Fruit fly (Drosophila melanogaster) whole organism, adult: ENCODE data around the gene Gk1.

Experiments used
- CG12768 ChIP-seq: fragments of 200-800 bp; sonication (Bioruptor generic); optimal IDR thresholded peaks from 2 replicates; lab custom pipeline; 2017; ENCODE audit warnings: missing biosample characterization, missing genetic modification characterization, mild to moderate bottlenecking, moderate library complexity, missing genetic modification reagents
- CG14711 ChIP-seq: fragments of 200-800 bp; sonication (Bioruptor generic); optimal IDR thresholded peaks from 2 replicates; lab custom pipeline; 2018; ENCODE audit warnings: missing biosample characterization, mild to moderate bottlenecking, missing genetic modification characterization, moderate library complexity
- CG33017 ChIP-seq: fragments of 200-800 bp; sonication (Bioruptor generic); optimal IDR thresholded peaks from 2 replicates; lab custom pipeline; 2018; ENCODE audit warnings: missing biosample characterization, mild to moderate bottlenecking, missing genetic modification characterization, moderate library complexity
- CG7101 ChIP-seq: fragments of 200-800 bp; sonication (Bioruptor generic); optimal IDR thresholded peaks from 2 replicates; lab custom pipeline; 2018; ENCODE audit warnings: missing biosample characterization, mild to moderate bottlenecking, missing genetic modification characterization, moderate library complexity
- Clk ChIP-seq: fragments of 200-800 bp; sonication (Bioruptor generic); optimal IDR thresholded peaks from 2 replicates; lab custom pipeline; 2017; ENCODE audit warnings: missing biosample characterization, missing genetic modification characterization
- bab1 ChIP-seq: fragments of 200-800 bp; sonication (Bioruptor generic); optimal IDR thresholded peaks from 3 replicates; lab custom pipeline; 2019; ENCODE audit warnings: missing biosample characterization, mild to moderate bottlenecking, missing genetic modification characterization, moderate library complexity
- cnc ChIP-seq, 2 experiments: fragments of >200 bp; optimal IDR thresholded peaks; 2 replicates each; lab custom pipeline; 2017
- kay ChIP-seq: fragments of 200-800 bp; sonication (Bioruptor generic); peaks from one replicate; lab custom pipeline; 2016; ENCODE audit warnings: missing biosample characterization, missing genetic modification characterization, borderline replicate concordance
- ovo ChIP-seq: fragments of 200-800 bp; sonication (Bioruptor generic); optimal IDR thresholded peaks from 2 replicates; lab custom pipeline; 2016; ENCODE audit warnings: missing biosample characterization, missing genetic modification characterization
- tj ChIP-seq: fragments of 200-800 bp; sonication (Bioruptor generic); optimal IDR thresholded peaks from 3 replicates; lab custom pipeline; 2017; ENCODE audit warnings: missing biosample characterization, mild to moderate bottlenecking, missing genetic modification characterization, moderate library complexity

DNA sequence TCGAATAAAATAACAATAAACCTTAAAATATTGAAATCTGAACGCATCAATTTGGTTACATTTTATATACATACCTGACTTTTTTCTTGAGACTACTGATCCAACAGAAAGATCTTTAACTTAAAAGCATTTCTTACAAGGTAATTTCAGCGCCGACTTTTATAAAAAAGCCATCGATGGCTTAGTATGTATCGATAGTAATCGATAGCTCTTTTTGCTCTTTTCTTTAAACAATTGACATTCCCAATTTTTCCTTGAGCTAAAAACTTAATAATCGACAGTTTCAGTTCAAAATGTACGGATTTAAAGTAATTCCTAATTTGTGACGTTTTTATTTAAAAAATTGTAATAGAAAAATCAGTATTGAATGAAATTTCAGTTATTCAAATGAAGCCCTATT is 31.1 kb downstream of the Gk1 start:
- TF ChIP-seq tj (GFP tag; lab: Kevin White, UChicago): no peak
- peak; percentile 48 for TF ChIP-seq bab1 (GFP tag; lab: Kevin White, UChicago)
- no peak for TF ChIP-seq kay (GFP tag; lab: Kevin White, UChicago)
- TF ChIP-seq ovo (GFP tag; lab: Kevin White, UChicago): no peak
- no peak for TF ChIP-seq CG14711 (tag; lab: Kevin White, UChicago)
- TF ChIP-seq CG7101 (tag; lab: Kevin White, UChicago): no peak
- TF ChIP-seq Clk (GFP tag; lab: Kevin White, UChicago): no peak
- TF ChIP-seq CG12768 (GFP tag; lab: Kevin White, UChicago): no peak
- no peak for TF ChIP-seq cnc (optimal IDR thresholded peaks at IDR 0.05; lab: Kevin White, UChicago)
- TF ChIP-seq CG33017 (tag; lab: Kevin White, UChicago): no peak
